Worm (Caenorhabditis elegans): Measurements from ENCODE around the gene rcq-5.
A peak's percentile ranks its signal among the peaks of the same experiment; 100 is the strongest.

rcq-5 gene

DNA sequence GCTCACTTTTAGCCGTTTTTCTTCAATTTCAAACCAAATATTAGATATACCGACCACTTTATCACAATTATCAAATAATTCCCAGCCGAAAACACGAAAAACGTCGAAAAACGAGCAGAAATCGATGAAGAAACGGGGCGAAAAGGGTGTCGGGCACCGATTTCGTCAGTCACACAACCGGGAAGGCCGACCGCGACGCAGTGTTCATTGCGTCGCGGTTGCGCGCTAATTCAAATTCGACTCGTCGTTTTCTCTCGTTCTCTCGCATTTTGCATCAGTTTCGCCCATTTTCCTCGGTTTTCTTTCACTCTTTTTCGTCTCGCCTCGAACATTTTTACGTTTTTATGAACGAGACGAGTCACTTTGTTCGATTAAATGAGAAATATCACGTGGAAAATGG is 29.8 kb upstream of the rcq-5 start (continued):
- no peak for TF ChIP-seq athp-1 (tag; optimal IDR thresholded peaks at IDR 0.05)
- peak; percentile 64; the same call in 1 of the 2 replicates for TF ChIP-seq dox-1 (GFP tag; IDR thresholded peaks at IDR 0.05)
- no peak for TF ChIP-seq lir-1 (GFP tag; conservative IDR thresholded peaks at IDR 0.05)
- TF ChIP-seq lag-1 (GFP tag; IDR thresholded peaks at IDR 0.05) = no peak
- no peak for TF ChIP-seq ztf-28 (GFP tag; IDR thresholded peaks at IDR 0.05)
- TF ChIP-seq madf-10 (tag; optimal IDR thresholded peaks at IDR 0.05) = no peak
- TF ChIP-seq ztf-25 (GFP tag; IDR thresholded peaks at IDR 0.05) = no peak
- no peak for TF ChIP-seq Y53G8AR.9 (GFP tag; conservative IDR thresholded peaks at IDR 0.05)
- no peak for TF ChIP-seq snpc-3.4 (tag; optimal IDR thresholded peaks at IDR 0.05)
- 0 out of 2 replicates have a peak, but pooled peaks have one; percentile 39 for TF ChIP-seq rcor-1 (GFP tag; IDR thresholded peaks at IDR 0.05)
- no peak for TF ChIP-seq sea-2 (GFP tag; IDR thresholded peaks at IDR 0.05)
- no peak for TF ChIP-seq aptf-3 (GFP tag; IDR thresholded peaks at IDR 0.05)
- no peak for TF ChIP-seq hrde-1 (tag; optimal IDR thresholded peaks at IDR 0.05; ENCODE audit: borderline replicate concordance)
- no peak for TF ChIP-seq xnd-1 (tag; optimal IDR thresholded peaks at IDR 0.05)
- no peak for TF ChIP-seq Y67H2A.10 (GFP tag; conservative IDR thresholded peaks at IDR 0.05)
- TF ChIP-seq rpc-1 (optimal IDR thresholded peaks at IDR 0.05) = no peak
- no peak for TF ChIP-seq rpc-1 (tag; optimal IDR thresholded peaks at IDR 0.05)
- no peak for TF ChIP-seq pbrm-1 (GFP tag; IDR thresholded peaks at IDR 0.05)
- peak; percentile 91 for TF ChIP-seq zfh-2 (GFP tag; conservative IDR thresholded peaks at IDR 0.05)
- TF ChIP-seq ceh-58 (GFP tag; IDR thresholded peaks at IDR 0.05) = no peak
- TF ChIP-seq mxl-1 (tag; optimal IDR thresholded peaks at IDR 0.05) = no peak
- 0 out of 2 replicates have a peak, but pooled peaks have one; percentile 56 for TF ChIP-seq nfyb-1 (GFP tag; IDR thresholded peaks at IDR 0.05)
- TF ChIP-seq rec-8 (tag; optimal IDR thresholded peaks at IDR 0.05) = no peak
- TF ChIP-seq dpl-1 (GFP tag; optimal IDR thresholded peaks at IDR 0.05) = peak; percentile 75
- peak; percentile 94 for TF ChIP-seq attf-5 (GFP tag; optimal IDR thresholded peaks at IDR 0.05)
- peak; percentile 59 for TF ChIP-seq mcd-1 (GFP tag; IDR thresholded peaks at IDR 0.05)
- no peak for TF ChIP-seq let-526 (GFP tag; IDR thresholded peaks at IDR 0.05)
- TF ChIP-seq F23B12.7 (tag; optimal IDR thresholded peaks at IDR 0.05; ENCODE audit: insufficient read depth) = no peak
- peak; percentile 23 for TF ChIP-seq lin-40 (tag; optimal IDR thresholded peaks at IDR 0.05)
- TF ChIP-seq Y53F4B.3 (GFP tag; IDR thresholded peaks at IDR 0.05) = no peak
- TF ChIP-seq madf-3 (GFP tag; IDR thresholded peaks at IDR 0.05) = peak; percentile 98
- TF ChIP-seq him-1 (tag; optimal IDR thresholded peaks at IDR 0.05) = no peak
- TF ChIP-seq F37B4.10 (GFP tag; IDR thresholded peaks at IDR 0.05) = no peak
- no peak for TF ChIP-seq hsf-1 (GFP tag; IDR thresholded peaks at IDR 0.05)
- TF ChIP-seq nhr-27 (tag; optimal IDR thresholded peaks at IDR 0.05) = no peak
- TF ChIP-seq nhr-80 (tag; optimal IDR thresholded peaks at IDR 0.05) = peak; percentile 29
- TF ChIP-seq ceh-27 (GFP tag; optimal IDR thresholded peaks at IDR 0.05) = peak; percentile 33
- peak; percentile 63 for TF ChIP-seq ama-1 (optimal IDR thresholded peaks at IDR 0.05)
- no peak for TF ChIP-seq ama-1 (GFP tag; optimal IDR thresholded peaks at IDR 0.05)
- no peak for TF ChIP-seq sdz-38 (tag; optimal IDR thresholded peaks at IDR 0.05)
- TF ChIP-seq B0261.1 (tag; optimal IDR thresholded peaks at IDR 0.05) = no peak
- no peak for TF ChIP-seq unc-62 (GFP tag; optimal IDR thresholded peaks at IDR 0.05)
- peak; percentile 20 for TF ChIP-seq ZK185.1 (tag; optimal IDR thresholded peaks at IDR 0.05; ENCODE audit: poor library complexity, severe bottlenecking)
- TF ChIP-seq cebp-1 (GFP tag; IDR thresholded peaks at IDR 0.05) = peak; percentile 86
- TF ChIP-seq cebp-1 (tag; optimal IDR thresholded peaks at IDR 0.05) = peak; percentile 92
- no peak for TF ChIP-seq hlh-26 (GFP tag; conservative IDR thresholded peaks at IDR 0.05)
- TF ChIP-seq lin-35 (GFP tag; optimal IDR thresholded peaks at IDR 0.05) = peak in 1 of 3 experiments; percentile 62
- TF ChIP-seq lin-54 (GFP tag; optimal IDR thresholded peaks at IDR 0.05) = peak; percentile 87
- TF ChIP-seq cebp-2 (GFP tag; IDR thresholded peaks at IDR 0.05) = no peak
- no peak for TF ChIP-seq repo-1 (tag; optimal IDR thresholded peaks at IDR 0.05)
